Worm (Caenorhabditis elegans) whole organism, L4 larva: Measurements from ENCODE around the gene F44F4.10.

ENCODE experiments used
- F49E8.2 ChIP-seq: sonication (generic microtip); optimal IDR thresholded peaks from 2 replicates; lab custom pipeline; 2016; ENCODE audit warnings: missing compliant biosample characterization, mild to moderate bottlenecking, missing genetic modification characterization, borderline replicate concordance
- R02D3.7 ChIP-seq: fragments of 150-350 bp; sonication (generic microtip); optimal IDR thresholded peaks from 3 replicates; lab custom pipeline; 2014; ENCODE audit warnings: missing biosample characterization, missing genetic modification characterization
- T20F7.1 ChIP-seq: fragments of 200-800 bp; sonication (Bioruptor generic); optimal IDR thresholded peaks from 2 replicates; lab custom pipeline; 2018; ENCODE audit warnings: mild to moderate bottlenecking, missing genetic modification characterization, missing compliant biosample characterization
- Y5F2A.4 ChIP-seq: fragments of 200-800 bp; sonication (Bioruptor generic); optimal IDR thresholded peaks from 2 replicates; lab custom pipeline; 2018; ENCODE audit warnings: mild to moderate bottlenecking, missing genetic modification characterization, missing compliant biosample characterization
- Y75B8A.6 ChIP-seq: fragments of 200-800 bp; sonication (Bioruptor generic); IDR thresholded peaks from 2 replicates; pipeline ENCODE4 v1.3.6; 2022; ENCODE audit warnings: missing genetic modification reagents, missing genetic modification characterization, missing compliant biosample characterization
- aha-1 ChIP-seq: fragments of 150-350 bp; peaks from one replicate; lab custom pipeline; 2014; ENCODE audit warnings: missing biosample characterization, missing genetic modification characterization
- ama-1 ChIP-seq: fragments of 150-350 bp; optimal IDR thresholded peaks from 2 replicates; lab custom pipeline; 2014; ENCODE audit warnings: inconsistent platforms, mixed read lengths
- attf-4 ChIP-seq: sonication (generic microtip); optimal IDR thresholded peaks from 3 replicates; lab custom pipeline; 2017; ENCODE audit warnings: missing biosample characterization, missing genetic modification characterization
- ceh-32 ChIP-seq: sonication (generic microtip); optimal IDR thresholded peaks from 2 replicates; lab custom pipeline; 2016; ENCODE audit warnings: mild to moderate bottlenecking, missing genetic modification characterization, missing compliant biosample characterization; ENCODE audit not compliant: poor library complexity
- ceh-62 ChIP-seq: sonication (generic microtip); optimal IDR thresholded peaks from 2 replicates; lab custom pipeline; 2017; ENCODE audit warnings: missing biosample characterization, missing genetic modification characterization
- ces-1 ChIP-seq: fragments of 150-350 bp; sonication (generic microtip); optimal IDR thresholded peaks from 4 replicates; lab custom pipeline; 2014; ENCODE audit warnings: missing biosample characterization, missing genetic modification reagents, missing genetic modification characterization
- daf-16 ChIP-seq, 3 experiments: sonication (generic microtip); optimal IDR thresholded peaks; 2 replicates each; lab custom pipeline; 2016 to 2017; ENCODE audit warnings: missing genetic modification characterization in 3 of 3, missing genetic modification reagents in 3 of 3, mild to moderate bottlenecking in 2 of 3, missing compliant biosample characterization in 2 of 3, missing biosample characterization in 1 of 3, moderate library complexity in 1 of 3
- daf-19 ChIP-seq: fragments of 200-800 bp; sonication (Bioruptor generic); conservative IDR thresholded peaks from 2 replicates; pipeline ENCODE4 v1.3.6; 2022; ENCODE audit warnings: missing genetic modification characterization, missing compliant biosample characterization
- daf-8 ChIP-seq: fragments of 200-800 bp; sonication (Bioruptor generic); IDR thresholded peaks from 2 replicates; pipeline ENCODE4 v1.3.6; 2022; ENCODE audit warnings: missing genetic modification characterization, missing compliant biosample characterization
- dmd-6 ChIP-seq: fragments of 200-800 bp; sonication (Bioruptor generic); IDR thresholded peaks from 2 replicates; pipeline ENCODE4 v1.3.6; 2022; ENCODE audit warnings: missing genetic modification reagents, missing genetic modification characterization, missing compliant biosample characterization
- dpl-1 ChIP-seq: fragments of 150-350 bp; optimal IDR thresholded peaks from 2 replicates; lab custom pipeline; 2014; ENCODE audit warnings: missing biosample characterization, missing genetic modification reagents, missing genetic modification characterization
- jun-1 ChIP-seq: fragments of 150-350 bp; optimal IDR thresholded peaks from 2 replicates; lab custom pipeline; 2014; ENCODE audit warnings: missing biosample characterization, missing genetic modification reagents, missing genetic modification characterization
- lim-7 ChIP-seq: fragments of 200-800 bp; sonication (Bioruptor generic); IDR thresholded peaks from 2 replicates; pipeline ENCODE4 v1.3.6; 2022; ENCODE audit warnings: missing genetic modification characterization, missing compliant biosample characterization
- lin-38 ChIP-seq: fragments of 200-800 bp; sonication (Bioruptor generic); IDR thresholded peaks from 2 replicates; pipeline ENCODE4 v1.3.6; 2022; ENCODE audit warnings: missing genetic modification reagents, missing genetic modification characterization, missing compliant biosample characterization
- lir-3 ChIP-seq: sonication (generic microtip); optimal IDR thresholded peaks from 2 replicates; lab custom pipeline; 2016; ENCODE audit warnings: mild to moderate bottlenecking, missing genetic modification characterization, missing compliant biosample characterization
- lsy-2 ChIP-seq, 2 experiments: fragments of 150-350 bp in 1 of 2; sonication (generic microtip) in 1 of 2; optimal IDR thresholded peaks; 2 replicates each; lab custom pipeline; 2014 to 2017; ENCODE audit warnings: missing biosample characterization in 2 of 2, missing genetic modification characterization in 2 of 2
- madf-5 ChIP-seq, 2 experiments: fragments of 200-800 bp; sonication (Bioruptor generic); IDR thresholded peaks; 2 replicates each; pipeline ENCODE4 v1.3.6; 2022; ENCODE audit warnings: missing compliant biosample characterization in 2 of 2, missing genetic modification characterization in 2 of 2
- madf-9 ChIP-seq: fragments of 200-800 bp; sonication (Bioruptor generic); conservative IDR thresholded peaks from 2 replicates; pipeline ENCODE4 v1.3.6; 2022; ENCODE audit warnings: missing genetic modification reagents, missing genetic modification characterization, missing compliant biosample characterization
- mdt-29 ChIP-seq: fragments of 200-800 bp; sonication (Bioruptor generic); IDR thresholded peaks from 2 replicates; pipeline ENCODE4 v1.3.6; 2022; ENCODE audit warnings: missing genetic modification reagents, missing genetic modification characterization, missing compliant biosample characterization
- mep-1 ChIP-seq: fragments of 150-350 bp; sonication (generic microtip); optimal IDR thresholded peaks from 3 replicates; lab custom pipeline; 2014; ENCODE audit warnings: missing biosample characterization, missing genetic modification characterization
- mes-2 ChIP-seq: sonication (generic microtip); optimal IDR thresholded peaks from 2 replicates; lab custom pipeline; 2016; ENCODE audit warnings: missing genotype, mild to moderate bottlenecking, missing genetic modification characterization, missing compliant biosample characterization; ENCODE audit not compliant: poor library complexity, severe bottlenecking
- mxl-3 ChIP-seq: fragments of 200-800 bp; sonication (Bioruptor generic); optimal IDR thresholded peaks from 2 replicates; lab custom pipeline; 2018; ENCODE audit warnings: mild to moderate bottlenecking, missing genetic modification characterization, missing compliant biosample characterization
- nhr-102 ChIP-seq: sonication (generic microtip); optimal IDR thresholded peaks from 2 replicates; lab custom pipeline; 2016; ENCODE audit warnings: mild to moderate bottlenecking, missing genetic modification characterization, moderate library complexity, missing compliant biosample characterization
- nhr-28 ChIP-seq: fragments of 150-350 bp; optimal IDR thresholded peaks from 2 replicates; lab custom pipeline; 2014; ENCODE audit warnings: missing biosample characterization, missing genetic modification characterization
- nhr-77 ChIP-seq: fragments of 150-350 bp; optimal IDR thresholded peaks from 2 replicates; lab custom pipeline; 2014; ENCODE audit warnings: missing biosample characterization, missing genetic modification characterization
- pha-4 ChIP-seq, 2 experiments: fragments of 150-350 bp in 1 of 2; fragments of 200-800 bp in 1 of 2; sonication (Bioruptor generic) in 1 of 2; IDR thresholded peaks in 1 of 2; optimal IDR thresholded peaks in 1 of 2; 2 replicates each; pipeline versions ENCODE4 v1.3.6 to Lab custom; 2014 to 2022; ENCODE audit warnings: missing genetic modification characterization in 2 of 2, missing genetic modification reagents in 2 of 2, missing biosample characterization in 1 of 2, missing compliant biosample characterization in 1 of 2
- php-3 ChIP-seq: fragments of 200-800 bp; sonication (Bioruptor generic); IDR thresholded peaks from 2 replicates; pipeline ENCODE4 v1.3.6; 2022; ENCODE audit warnings: missing genetic modification reagents, missing genetic modification characterization, missing compliant biosample characterization
- pqm-1 ChIP-seq: sonication (generic microtip); optimal IDR thresholded peaks from 2 replicates; lab custom pipeline; 2017; ENCODE audit warnings: missing biosample characterization, missing genetic modification characterization
- saeg-2 ChIP-seq: fragments of 200-800 bp; sonication (Bioruptor generic); IDR thresholded peaks from 2 replicates; pipeline ENCODE4 v1.3.6; 2022; ENCODE audit warnings: missing genetic modification reagents, missing genetic modification characterization, missing compliant biosample characterization
- sdz-12 ChIP-seq: fragments of 200-800 bp; sonication (Bioruptor generic); optimal IDR thresholded peaks from 2 replicates; lab custom pipeline; 2018; ENCODE audit warnings: mild to moderate bottlenecking, missing genetic modification characterization, missing compliant biosample characterization
- skn-1 ChIP-seq: fragments of 150-350 bp; optimal IDR thresholded peaks from 2 replicates; lab custom pipeline; 2014; ENCODE audit warnings: missing biosample characterization, missing genetic modification characterization
- tag-97 ChIP-seq: fragments of 200-800 bp; sonication (Bioruptor generic); IDR thresholded peaks from 2 replicates; pipeline ENCODE4 v1.3.6; 2022; ENCODE audit warnings: missing genetic modification characterization, missing compliant biosample characterization
- unc-130 ChIP-seq: sonication (generic microtip); optimal IDR thresholded peaks from 2 replicates; lab custom pipeline; 2016; ENCODE audit warnings: missing genetic modification reagents, missing genetic modification characterization, missing compliant biosample characterization
- unc-62 ChIP-seq, 3 experiments: fragments of 150-350 bp in 1 of 3; sonication (generic microtip); optimal IDR thresholded peaks in 2 of 3; peaks in 1 of 3; 1 replicate in 1 of 3; 2 replicates in 2 of 3; lab custom pipeline; 2014 to 2017; ENCODE audit warnings: missing biosample characterization in 3 of 3, missing genetic modification characterization in 3 of 3, missing genetic modification reagents in 3 of 3, missing genotype in 1 of 3
- zfp-3 ChIP-seq: fragments of 200-800 bp; sonication (Bioruptor generic); conservative IDR thresholded peaks from 2 replicates; pipeline ENCODE4 v1.3.6; 2022; ENCODE audit warnings: missing genetic modification reagents, missing genetic modification characterization, missing compliant biosample characterization

F44F4.10 gene

DNA sequence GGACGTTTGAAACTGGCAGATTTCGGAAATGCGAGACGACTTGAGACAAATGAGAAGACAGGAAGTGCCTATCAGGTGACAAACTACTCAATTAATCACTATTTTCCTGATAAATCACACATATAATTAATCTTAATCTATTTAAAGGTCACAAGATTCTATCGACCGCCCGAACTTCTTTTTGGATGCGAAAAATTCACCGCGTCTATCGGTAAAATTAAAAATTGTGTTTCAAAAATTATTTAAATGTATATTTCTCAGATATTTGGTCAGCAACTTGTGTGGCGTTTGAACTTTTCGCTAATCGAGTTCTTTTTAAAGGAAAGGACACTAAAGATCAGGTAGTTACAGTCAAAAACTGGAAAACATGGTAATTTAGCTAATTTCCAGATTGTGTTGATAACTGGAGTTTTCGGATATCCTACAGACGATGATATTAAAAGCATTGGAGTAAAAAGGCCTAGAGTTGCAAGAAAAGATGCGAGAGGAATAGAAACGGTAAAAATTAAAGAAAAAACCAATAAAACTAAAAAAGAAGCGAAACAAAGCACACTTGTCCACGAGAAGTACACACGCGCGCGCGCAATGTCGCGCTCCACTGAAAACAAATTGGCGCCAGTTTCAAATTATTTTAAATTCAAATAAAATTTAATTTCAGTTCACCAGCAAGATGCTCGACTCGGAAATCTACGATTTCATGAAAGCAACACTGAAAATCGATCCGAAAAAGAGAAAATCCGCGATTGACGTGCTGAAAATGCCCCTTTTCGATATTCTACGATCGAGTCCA, 31.4 kb upstream of the F44F4.10 start:
- peak; percentile 53 for TF ChIP-seq lin-38 (GFP tag; lab: Robert Waterston, UW)
- no peak for TF ChIP-seq daf-16 (GFP tag; optimal IDR thresholded peaks at IDR 0.05; lab: Kevin White, UChicago)
- no peak for TF ChIP-seq daf-16 (tag; optimal IDR thresholded peaks at IDR 0.05; lab: Kevin White, UChicago)
- TF ChIP-seq ama-1 (lab: Kevin White, UChicago), result no peak
- no peak for TF ChIP-seq Y75B8A.6 (GFP tag; lab: Robert Waterston, UW)
- peak in 1 of 2 experiments; percentile 9 for TF ChIP-seq unc-62 (GFP tag; optimal IDR thresholded peaks at IDR 0.05 in 1 of 2; lab: Kevin White, UChicago)
- TF ChIP-seq unc-62 (tag; optimal IDR thresholded peaks at IDR 0.05; lab: Kevin White, UChicago), result no peak
- no peak for TF ChIP-seq T20F7.1 (GFP tag; lab: Kevin White, UChicago)
- no peak for TF ChIP-seq php-3
- TF ChIP-seq dpl-1 (GFP tag; lab: Kevin White, UChicago), result peak; percentile 10
- TF ChIP-seq aha-1 (tag; lab: Kevin White, UChicago), result peak; percentile 20
- TF ChIP-seq daf-19 (GFP tag; lab: Robert Waterston, UW), result no peak
- TF ChIP-seq mdt-29, result no peak
- TF ChIP-seq, all 104 proteins: peak for 4

DNA sequence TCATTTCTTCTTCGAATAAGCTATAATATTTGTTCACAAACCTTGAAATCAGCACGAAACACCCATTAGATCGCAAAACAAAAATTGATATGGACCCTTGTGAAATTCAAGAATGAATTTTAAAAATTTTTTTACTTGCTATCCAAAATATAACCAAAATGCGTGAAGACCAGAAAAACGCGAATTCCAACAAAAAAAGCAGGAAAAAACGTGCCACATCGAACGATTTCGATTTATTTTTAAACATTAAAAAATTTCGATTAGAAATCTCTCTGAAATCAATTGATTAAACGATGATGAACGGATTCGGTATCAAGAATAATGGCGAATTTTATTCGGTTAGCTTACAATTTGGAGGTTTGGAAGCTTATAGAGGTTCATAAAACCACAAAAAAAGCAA, 30.2 kb upstream of the F44F4.10 start, which contains the start of the genes tceb-3 and gskl-1:
Gene tceb-3, minus strand, starts transcription at position 101 of the 400 bp plus-strand sequence.
Gene gskl-1, plus strand, starts transcription at position 243 of the 400 bp plus-strand sequence.
- TF ChIP-seq nhr-77 (tag; lab: Kevin White, UChicago) (no peak), sdz-12 (no peak), ceh-62 (tag; lab: Kevin White, UChicago) (no peak), T20F7.1 (GFP tag; lab: Kevin White, UChicago) (no peak), nhr-28 (no peak), skn-1 (tag; lab: Kevin White, UChicago) (no peak), ceh-32 (tag; lab: Kevin White, UChicago) (no peak), nhr-102 (tag; lab: Kevin White, UChicago) (no peak), unc-130 (no peak), tag-97 (GFP tag; lab: Robert Waterston, UW) (no peak), mdt-29 (no peak)

DNA sequence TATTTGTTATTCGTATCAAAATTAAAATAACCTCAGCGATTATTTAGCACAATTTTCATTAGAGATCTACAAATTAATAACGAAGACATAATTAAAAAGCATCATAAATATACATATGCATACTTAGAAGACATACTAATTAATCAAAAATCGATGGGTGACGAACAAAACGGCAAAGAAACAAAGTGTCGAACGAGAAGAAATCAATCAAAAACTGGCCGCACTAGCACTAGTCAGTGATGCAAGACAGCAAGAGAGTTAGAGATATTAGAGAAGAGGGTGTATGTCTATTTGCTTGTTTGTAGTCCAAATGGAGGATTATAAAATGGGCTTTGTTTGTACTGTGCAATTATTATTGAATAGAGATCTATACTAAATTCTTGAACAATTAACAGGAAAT, 29.8 kb upstream of the F44F4.10 start:
- TF ChIP-seq pqm-1 (tag; lab: Kevin White, UChicago), result no peak
- peak in 1 of 2 experiments; percentile 56 for TF ChIP-seq unc-62 (GFP tag; optimal IDR thresholded peaks at IDR 0.05 in 1 of 2; lab: Kevin White, UChicago)
- no peak for TF ChIP-seq unc-62 (tag; optimal IDR thresholded peaks at IDR 0.05; lab: Kevin White, UChicago)
- TF ChIP-seq daf-19 (GFP tag; lab: Robert Waterston, UW), result no peak
- TF ChIP-seq lim-7 (GFP tag; lab: Robert Waterston, UW), result no peak
- peak; percentile 86 for TF ChIP-seq nhr-28
- TF ChIP-seq php-3, result no peak
- TF ChIP-seq zfp-3 (GFP tag; lab: Robert Waterston, UW), result no peak
- TF ChIP-seq R02D3.7, result no peak
- TF ChIP-seq pha-4 (GFP tag; IDR thresholded peaks at IDR 0.05; lab: Robert Waterston, UW), result no peak
- no peak for TF ChIP-seq pha-4 (tag; optimal IDR thresholded peaks at IDR 0.05; lab: Kevin White, UChicago)
- TF ChIP-seq mep-1 (tag; lab: Kevin White, UChicago), result peak; percentile 25
- TF ChIP-seq lir-3 (tag; lab: Kevin White, UChicago), result no peak
- TF ChIP-seq mes-2 (tag; lab: Kevin White, UChicago), result peak; percentile 20
- no peak for TF ChIP-seq ces-1 (GFP tag; lab: Kevin White, UChicago)
- no peak for TF ChIP-seq sdz-12
- TF ChIP-seq madf-9 (GFP tag; lab: Robert Waterston, UW), result no peak
- no peak for TF ChIP-seq attf-4
- TF ChIP-seq aha-1 (tag; lab: Kevin White, UChicago), result peak; percentile 67
- no peak for TF ChIP-seq daf-8
- no peak for TF ChIP-seq dmd-6 (GFP tag; lab: Robert Waterston, UW)
- TF ChIP-seq saeg-2 (GFP tag; lab: Robert Waterston, UW), result no peak
- peak; percentile 25 for TF ChIP-seq mxl-3 (GFP tag; lab: Kevin White, UChicago)
- peak in 1 of 2 experiments; percentile 61 for TF ChIP-seq lsy-2 (tag; optimal IDR thresholded peaks at IDR 0.05; lab: Kevin White, UChicago)
- no peak for TF ChIP-seq F49E8.2 (tag; lab: Kevin White, UChicago)
- TF ChIP-seq Y5F2A.4 (GFP tag; lab: Kevin White, UChicago), result no peak
- TF ChIP-seq jun-1 (tag; lab: Kevin White, UChicago), result no peak
- TF ChIP-seq unc-130, result no peak
- peak; percentile 6 for TF ChIP-seq dpl-1 (GFP tag; lab: Kevin White, UChicago)
- no peak for TF ChIP-seq madf-5 (GFP tag; IDR thresholded peaks at IDR 0.05; lab: Robert Waterston, UW)
